Worm (Caenorhabditis elegans) whole organism, L1 larva: ENCODE results near the gene Y67H2A.2.

ENCODE experiments used
- C04F5.9 ChIP-seq: sonication (generic microtip); optimal IDR thresholded peaks from 2 replicates; lab custom pipeline; 2016; ENCODE audit warnings: missing genetic modification characterization, missing compliant biosample characterization
- C34B4.2 ChIP-seq: sonication (generic microtip); optimal IDR thresholded peaks from 2 replicates; lab custom pipeline; 2017; ENCODE audit warnings: mild to moderate bottlenecking, missing genetic modification characterization, missing compliant biosample characterization
- Y116A8C.19 ChIP-seq: sonication (generic microtip); optimal IDR thresholded peaks from 2 replicates; lab custom pipeline; 2016; ENCODE audit warnings: missing compliant biosample characterization, missing genetic modification characterization, borderline replicate concordance
- aly-2 ChIP-seq: fragments of 150-350 bp; optimal IDR thresholded peaks from 2 replicates; lab custom pipeline; 2014; ENCODE audit warnings: missing biosample characterization, missing genetic modification characterization
- ama-1 ChIP-seq: fragments of 150-350 bp; optimal IDR thresholded peaks from 2 replicates; lab custom pipeline; 2014
- blmp-1 ChIP-seq: fragments of 150-350 bp; optimal IDR thresholded peaks from 2 replicates; lab custom pipeline; 2014; ENCODE audit warnings: missing biosample characterization, missing genetic modification characterization
- ceh-63 ChIP-seq: fragments of 200-800 bp; sonication (Bioruptor generic); optimal IDR thresholded peaks from 2 replicates; lab custom pipeline; 2018; ENCODE audit warnings: mild to moderate bottlenecking, missing genetic modification characterization, missing compliant biosample characterization
- ceh-82 ChIP-seq, 3 experiments: fragments of 150-350 bp in 1 of 3; sonication (generic microtip) in 2 of 3; optimal IDR thresholded peaks; 2 replicates each; lab custom pipeline; 2014 to 2017; ENCODE audit warnings: missing biosample characterization in 3 of 3, missing genetic modification characterization in 3 of 3
- ceh-90 ChIP-seq: sonication (generic microtip); optimal IDR thresholded peaks from 2 replicates; lab custom pipeline; 2016; ENCODE audit warnings: missing genetic modification characterization, missing compliant biosample characterization
- ces-1 ChIP-seq: fragments of 150-350 bp; optimal IDR thresholded peaks from 2 replicates; lab custom pipeline; 2014; ENCODE audit warnings: missing biosample characterization, missing genetic modification reagents, missing genetic modification characterization
- dpl-1 ChIP-seq, 3 experiments: fragments of 150-350 bp in 2 of 3; sonication (generic microtip) in 1 of 3; optimal IDR thresholded peaks; 2 replicates each; lab custom pipeline; 2014 to 2017; ENCODE audit warnings: missing biosample characterization in 3 of 3, missing genetic modification characterization in 3 of 3, missing genetic modification reagents in 3 of 3
- dsc-1 ChIP-seq: sonication (generic microtip); optimal IDR thresholded peaks from 2 replicates; lab custom pipeline; 2016; ENCODE audit warnings: mild to moderate bottlenecking, missing genetic modification characterization, missing compliant biosample characterization
- efl-1 ChIP-seq, 4 experiments: fragments of 150-350 bp; optimal IDR thresholded peaks in 3 of 4; peaks in 1 of 4; 1 replicate in 1 of 4; 2 replicates in 3 of 4; lab custom pipeline; 2014; ENCODE audit warnings: missing biosample characterization in 2 of 4, missing genetic modification characterization in 2 of 4, missing genetic modification reagents in 2 of 4
- efl-3 ChIP-seq: fragments of 200-800 bp; sonication (Bioruptor generic); optimal IDR thresholded peaks from 2 replicates; lab custom pipeline; 2018; ENCODE audit warnings: mild to moderate bottlenecking, missing genetic modification characterization, missing compliant biosample characterization
- elt-2 ChIP-seq: sonication (generic microtip); optimal IDR thresholded peaks from 2 replicates; lab custom pipeline; 2016; ENCODE audit warnings: missing genetic modification characterization, mild to moderate bottlenecking, inconsistent platforms, missing compliant biosample characterization, missing genetic modification reagents
- fkh-4 ChIP-seq: sonication (generic microtip); optimal IDR thresholded peaks from 2 replicates; lab custom pipeline; 2016; ENCODE audit warnings: missing compliant biosample characterization, missing genetic modification characterization, borderline replicate concordance
- fkh-8 ChIP-seq: sonication (generic microtip); optimal IDR thresholded peaks from 2 replicates; lab custom pipeline; 2016; ENCODE audit warnings: mild to moderate bottlenecking, missing genetic modification characterization, missing compliant biosample characterization
- fos-1 ChIP-seq: fragments of 150-350 bp; optimal IDR thresholded peaks from 2 replicates; lab custom pipeline; 2014; ENCODE audit warnings: missing biosample characterization, missing genetic modification characterization
- grh-1 ChIP-seq: fragments of 200-800 bp; sonication (Bioruptor generic); IDR thresholded peaks from 2 replicates; pipeline ENCODE4 v1.3.6; 2022; ENCODE audit warnings: missing genetic modification reagents, missing genetic modification characterization, missing compliant biosample characterization
- hlh-17 ChIP-seq: fragments of 200-800 bp; sonication (Bioruptor generic); optimal IDR thresholded peaks from 2 replicates; lab custom pipeline; 2018; ENCODE audit warnings: missing genetic modification characterization, mild to moderate bottlenecking, missing compliant biosample characterization, moderate library complexity, borderline replicate concordance
- hlh-4 ChIP-seq: sonication (generic microtip); optimal IDR thresholded peaks from 2 replicates; lab custom pipeline; 2016; ENCODE audit warnings: mild to moderate bottlenecking, missing genetic modification characterization, missing compliant biosample characterization
- hpl-2 ChIP-seq: fragments of 150-350 bp; optimal IDR thresholded peaks from 2 replicates; lab custom pipeline; 2014; ENCODE audit warnings: missing biosample characterization, missing genetic modification reagents, missing genetic modification characterization
- irx-1 ChIP-seq: sonication (generic microtip); optimal IDR thresholded peaks from 2 replicates; lab custom pipeline; 2016; ENCODE audit warnings: missing genetic modification characterization, missing compliant biosample characterization
- isw-1 ChIP-seq: fragments of 200-800 bp; sonication (Bioruptor generic); IDR thresholded peaks from 2 replicates; pipeline ENCODE4 v1.3.6; 2022; ENCODE audit warnings: missing genetic modification characterization, missing compliant biosample characterization
- lin-35 ChIP-seq, 2 experiments: fragments of 150-350 bp; optimal IDR thresholded peaks; 2 replicates each; lab custom pipeline; 2014; ENCODE audit warnings: missing biosample characterization in 2 of 2, missing genetic modification characterization in 2 of 2, missing genetic modification reagents in 2 of 2
- lin-39 ChIP-seq: fragments of 150-350 bp; optimal IDR thresholded peaks from 2 replicates; lab custom pipeline; 2014; ENCODE audit warnings: missing biosample characterization, missing genetic modification reagents, missing genetic modification characterization
- lsy-2 ChIP-seq, 2 experiments: fragments of 150-350 bp; optimal IDR thresholded peaks; 2 replicates each; lab custom pipeline; 2014; ENCODE audit warnings: missing biosample characterization in 2 of 2, missing genetic modification characterization in 2 of 2
- mdl-1 ChIP-seq, 2 experiments: fragments of 150-350 bp; optimal IDR thresholded peaks; 2 replicates each; lab custom pipeline; 2014 to 2017; ENCODE audit warnings: missing biosample characterization in 2 of 2, missing genetic modification characterization in 2 of 2, inconsistent platforms in 1 of 2
- mef-2 ChIP-seq: fragments of 150-350 bp; optimal IDR thresholded peaks from 2 replicates; lab custom pipeline; 2014; ENCODE audit warnings: missing biosample characterization, missing genetic modification characterization
- nhr-11 ChIP-seq: fragments of 150-350 bp; optimal IDR thresholded peaks from 2 replicates; lab custom pipeline; 2014; ENCODE audit warnings: missing biosample characterization, missing genetic modification characterization
- nhr-12 ChIP-seq: sonication (generic microtip); optimal IDR thresholded peaks from 2 replicates; lab custom pipeline; 2017; ENCODE audit warnings: missing biosample characterization, missing genetic modification characterization
- nhr-20 ChIP-seq: sonication (generic microtip); optimal IDR thresholded peaks from 2 replicates; lab custom pipeline; 2016; ENCODE audit warnings: mild to moderate bottlenecking, missing genetic modification characterization, missing compliant biosample characterization
- nhr-237 ChIP-seq: fragments of 150-350 bp; optimal IDR thresholded peaks from 2 replicates; lab custom pipeline; 2014; ENCODE audit warnings: missing biosample characterization, missing genetic modification characterization
- nhr-71 ChIP-seq: sonication (generic microtip); optimal IDR thresholded peaks from 2 replicates; lab custom pipeline; 2016; ENCODE audit warnings: mild to moderate bottlenecking, missing genetic modification characterization, moderate library complexity, missing compliant biosample characterization
- nhr-76 ChIP-seq: sonication (generic microtip); optimal IDR thresholded peaks from 2 replicates; lab custom pipeline; 2017; ENCODE audit warnings: missing biosample characterization, missing genetic modification characterization
- nhr-77 ChIP-seq: fragments of 150-350 bp; optimal IDR thresholded peaks from 2 replicates; lab custom pipeline; 2014; ENCODE audit warnings: missing biosample characterization, missing genetic modification characterization
- nhr-84 ChIP-seq: sonication (generic microtip); optimal IDR thresholded peaks from 2 replicates; lab custom pipeline; 2017; ENCODE audit warnings: missing biosample characterization, missing genetic modification characterization
- nhr-85 ChIP-seq: sonication (generic microtip); peaks from one replicate; lab custom pipeline; 2016; ENCODE audit warnings: missing genetic modification characterization, inconsistent platforms, missing compliant biosample characterization
- nhr-90 ChIP-seq: sonication (generic microtip); optimal IDR thresholded peaks from 2 replicates; lab custom pipeline; 2016; ENCODE audit warnings: mild to moderate bottlenecking, missing genetic modification characterization, missing compliant biosample characterization; ENCODE audit not compliant: poor library complexity
- pag-3 ChIP-seq: sonication (generic microtip); optimal IDR thresholded peaks from 2 replicates; lab custom pipeline; 2017; ENCODE audit warnings: missing genetic modification characterization, mild to moderate bottlenecking, missing compliant biosample characterization, antibody characterized with exemption, borderline replicate concordance; ENCODE audit not compliant: insufficient read depth
- pax-3 ChIP-seq: fragments of 200-800 bp; sonication (Bioruptor generic); optimal IDR thresholded peaks from 2 replicates; lab custom pipeline; 2018; ENCODE audit warnings: mild to moderate bottlenecking, missing genetic modification characterization, moderate library complexity, missing compliant biosample characterization
- pqm-1 ChIP-seq: sonication (generic microtip); optimal IDR thresholded peaks from 3 replicates; lab custom pipeline; 2017; ENCODE audit warnings: missing biosample characterization, missing genetic modification characterization
- snpc-4 ChIP-seq: fragments of 150-350 bp; optimal IDR thresholded peaks from 2 replicates; lab custom pipeline; 2014; ENCODE audit warnings: missing biosample characterization, missing genetic modification characterization
- snu-23 ChIP-seq: sonication (generic microtip); optimal IDR thresholded peaks from 2 replicates; lab custom pipeline; 2016; ENCODE audit warnings: missing genetic modification characterization, missing compliant biosample characterization
- sox-4 ChIP-seq: sonication (generic microtip); optimal IDR thresholded peaks from 2 replicates; lab custom pipeline; 2016; ENCODE audit warnings: missing genetic modification characterization, missing compliant biosample characterization
- sptf-1 ChIP-seq: fragments of 150-350 bp; optimal IDR thresholded peaks from 2 replicates; lab custom pipeline; 2014; ENCODE audit warnings: missing biosample characterization, missing genetic modification characterization
- tlp-1 ChIP-seq: fragments of 150-350 bp; optimal IDR thresholded peaks from 2 replicates; lab custom pipeline; 2014; ENCODE audit warnings: missing biosample characterization, missing genetic modification characterization
- unc-130 ChIP-seq: fragments of 150-350 bp; optimal IDR thresholded peaks from 2 replicates; lab custom pipeline; 2017; ENCODE audit warnings: missing biosample characterization, missing genetic modification characterization, inconsistent platforms
- unc-30 ChIP-seq: sonication (generic microtip); optimal IDR thresholded peaks from 2 replicates; lab custom pipeline; 2017; ENCODE audit warnings: missing biosample characterization, missing genetic modification characterization
- unc-62 ChIP-seq: fragments of 150-350 bp; optimal IDR thresholded peaks from 2 replicates; lab custom pipeline; 2014; ENCODE audit warnings: missing biosample characterization, missing genetic modification reagents, missing genetic modification characterization
- unc-86 ChIP-seq: sonication (generic microtip); optimal IDR thresholded peaks from 2 replicates; lab custom pipeline; 2016; ENCODE audit warnings: missing genetic modification characterization, missing compliant biosample characterization
- zag-1 ChIP-seq: fragments of 150-350 bp; optimal IDR thresholded peaks from 2 replicates; lab custom pipeline; 2014; ENCODE audit warnings: missing biosample characterization, missing genetic modification characterization
- ztf-11 ChIP-seq, 2 experiments: sonication (generic microtip); optimal IDR thresholded peaks; 2 replicates each; lab custom pipeline; 2016 to 2017; ENCODE audit warnings: missing genetic modification characterization in 2 of 2, missing biosample characterization in 1 of 2, missing compliant biosample characterization in 1 of 2
- ztf-4 ChIP-seq: fragments of 150-350 bp; optimal IDR thresholded peaks from 2 replicates; lab custom pipeline; 2014; ENCODE audit warnings: missing biosample characterization, missing genetic modification characterization

The Y67H2A.2 gene

DNA sequence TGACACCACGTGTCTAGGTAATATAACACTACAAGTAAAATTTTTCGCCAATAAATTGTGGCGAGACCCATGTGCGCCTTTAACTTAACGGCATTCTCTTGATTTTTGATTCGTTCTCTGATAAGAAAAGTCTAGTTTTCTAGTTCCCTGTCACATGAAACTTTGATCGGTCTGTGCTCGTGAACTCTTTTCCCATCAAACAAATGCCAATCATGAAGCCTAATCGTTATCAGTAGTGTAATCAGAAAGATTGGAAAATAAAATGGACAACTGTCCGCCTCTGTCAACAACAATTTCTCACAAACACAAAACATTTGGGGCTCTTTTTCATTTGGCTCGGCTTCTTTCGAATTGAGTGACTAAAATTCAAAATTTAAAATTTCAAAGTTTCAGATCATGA lies 43.8 kb downstream of the Y67H2A.2 start, which contains the start of gene ttr-45 (continued):
- TF ChIP-seq nhr-84 (tag; lab: Kevin White, UChicago), result no peak
- TF ChIP-seq grh-1 (GFP tag; lab: Robert Waterston, UW), result no peak
- TF ChIP-seq efl-3 (GFP tag; lab: Kevin White, UChicago), result no peak
- TF ChIP-seq unc-130 (tag; lab: Kevin White, UChicago), result peak; percentile 64
- no peak for TF ChIP-seq snpc-4 (tag; lab: Kevin White, UChicago)
- no peak for TF ChIP-seq isw-1
- no peak for TF ChIP-seq nhr-76 (tag; lab: Kevin White, UChicago)
- peak; percentile 25 to 58 for TF ChIP-seq lsy-2 (tag; optimal IDR thresholded peaks at IDR 0.05; lab: Kevin White, UChicago)
- TF ChIP-seq elt-2 (tag; lab: Kevin White, UChicago), result peak; percentile 94
- TF ChIP-seq nhr-11 (tag; lab: Kevin White, UChicago), result no peak
- TF ChIP-seq ceh-82 (tag; optimal IDR thresholded peaks at IDR 0.05; lab: Kevin White, UChicago), result no peak
- TF ChIP-seq pqm-1 (tag; lab: Kevin White, UChicago), result peak; percentile 66
- TF ChIP-seq nhr-12, result no peak
- TF ChIP-seq pax-3, result no peak
- TF ChIP-seq ces-1 (GFP tag; lab: Kevin White, UChicago), result no peak
- TF ChIP-seq nhr-237 (tag; lab: Kevin White, UChicago), result no peak
- no peak for TF ChIP-seq C34B4.2
- TF ChIP-seq nhr-20 (tag; lab: Kevin White, UChicago), result peak; percentile 92
- no peak for TF ChIP-seq nhr-90 (tag; lab: Kevin White, UChicago)
- TF ChIP-seq efl-1 (optimal IDR thresholded peaks at IDR 0.05; lab: Kevin White, UChicago), result no peak
- TF ChIP-seq efl-1 (GFP tag; optimal IDR thresholded peaks at IDR 0.05 in 1 of 2; lab: Kevin White, UChicago), result no peak
- TF ChIP-seq unc-30 (tag; lab: Kevin White, UChicago), result no peak
- no peak for TF ChIP-seq tlp-1 (tag; lab: Kevin White, UChicago)
- no peak for TF ChIP-seq ztf-11 (tag; optimal IDR thresholded peaks at IDR 0.05; lab: Kevin White, UChicago)
- no peak for TF ChIP-seq ceh-90
- no peak for TF ChIP-seq nhr-85 (tag; lab: Kevin White, UChicago)
- TF ChIP-seq hlh-17 (GFP tag; lab: Kevin White, UChicago), result no peak
- no peak for TF ChIP-seq unc-62
- no peak for TF ChIP-seq Y116A8C.19 (tag; lab: Kevin White, UChicago)
- TF ChIP-seq nhr-77, result no peak
- TF ChIP-seq blmp-1 (tag; lab: Kevin White, UChicago), result no peak
- no peak for TF ChIP-seq fos-1 (tag; lab: Kevin White, UChicago)
- TF ChIP-seq aly-2, result no peak
- TF ChIP-seq ztf-4 (tag; lab: Kevin White, UChicago), result no peak
- TF ChIP-seq sptf-1 (tag; lab: Kevin White, UChicago), result no peak
- TF ChIP-seq fkh-8 (tag; lab: Kevin White, UChicago), result no peak
- TF ChIP-seq lin-39 (tag; lab: Kevin White, UChicago), result no peak
- peak; percentile 19 for TF ChIP-seq snu-23 (GFP tag; lab: Kevin White, UChicago)
- TF ChIP-seq mef-2 (tag; lab: Kevin White, UChicago), result no peak
- no peak for TF ChIP-seq zag-1
- no peak for TF ChIP-seq C04F5.9 (tag; lab: Kevin White, UChicago)
- TF ChIP-seq ceh-63, result no peak
- TF ChIP-seq pag-3 (tag; lab: Kevin White, UChicago), result peak; percentile 82
- TF ChIP-seq mdl-1 (tag; optimal IDR thresholded peaks at IDR 0.05; lab: Kevin White, UChicago), result peak in 1 of 2 experiments; percentile 24
- no peak for TF ChIP-seq sox-4 (tag; lab: Kevin White, UChicago)
- TF ChIP-seq unc-86 (tag; lab: Kevin White, UChicago), result no peak
- TF ChIP-seq dsc-1 (tag; lab: Kevin White, UChicago), result no peak
- TF ChIP-seq dpl-1 (GFP tag; optimal IDR thresholded peaks at IDR 0.05; lab: Kevin White, UChicago), result no peak
- no peak for TF ChIP-seq fkh-4
- TF ChIP-seq hlh-4 (tag; lab: Kevin White, UChicago), result no peak
- TF ChIP-seq ama-1 (lab: Kevin White, UChicago), result no peak
- TF ChIP-seq lin-35 (GFP tag; optimal IDR thresholded peaks at IDR 0.05; lab: Kevin White, UChicago), result peak in 1 of 2 experiments; percentile 49
- TF ChIP-seq irx-1 (tag; lab: Kevin White, UChicago), result no peak
- TF ChIP-seq hpl-2 (GFP tag; lab: Kevin White, UChicago), result no peak
- peak; percentile 74 for TF ChIP-seq nhr-71 (tag; lab: Kevin White, UChicago)
- TF ChIP-seq, all 84 proteins: peak for 13
